Worm (Caenorhabditis elegans) whole organism, L3 larva: ENCODE data around the gene srsx-26.

ENCODE experiments used
- R02D3.7 ChIP-seq: fragments of 150-350 bp; optimal IDR thresholded peaks from 2 replicates; lab custom pipeline; 2014; ENCODE audit warnings: missing biosample characterization, missing genetic modification characterization
- ZK546.5 ChIP-seq: sonication (generic microtip); optimal IDR thresholded peaks from 2 replicates; lab custom pipeline; 2017; ENCODE audit warnings: missing biosample characterization, missing genetic modification characterization
- aly-2 ChIP-seq: fragments of 150-350 bp; optimal IDR thresholded peaks from 2 replicates; lab custom pipeline; 2014; ENCODE audit warnings: missing biosample characterization, missing genetic modification characterization
- ama-1 ChIP-seq: fragments of 150-350 bp; optimal IDR thresholded peaks from 2 replicates; lab custom pipeline; 2018
- ceh-16 ChIP-seq: sonication (generic microtip); optimal IDR thresholded peaks from 2 replicates; lab custom pipeline; 2017; ENCODE audit warnings: missing biosample characterization, missing genetic modification characterization
- ceh-28 ChIP-seq: fragments of 150-350 bp; optimal IDR thresholded peaks from 2 replicates; lab custom pipeline; 2014; ENCODE audit warnings: missing biosample characterization, missing genetic modification reagents, missing genetic modification characterization
- ceh-82 ChIP-seq: fragments of 150-350 bp; optimal IDR thresholded peaks from 2 replicates; lab custom pipeline; 2014; ENCODE audit warnings: missing biosample characterization, missing genetic modification characterization
- ceh-9 ChIP-seq: sonication (generic microtip); optimal IDR thresholded peaks from 2 replicates; lab custom pipeline; 2018; ENCODE audit warnings: missing biosample characterization, missing genetic modification characterization
- egl-27 ChIP-seq: sonication (generic microtip); optimal IDR thresholded peaks from 4 replicates; lab custom pipeline; 2017; ENCODE audit warnings: missing biosample characterization, missing genetic modification reagents, missing genetic modification characterization
- egl-5 ChIP-seq: fragments of 150-350 bp; optimal IDR thresholded peaks from 2 replicates; lab custom pipeline; 2017; ENCODE audit warnings: missing biosample characterization, missing genetic modification reagents, missing genetic modification characterization, inconsistent platforms
- elt-1 ChIP-seq: fragments of 150-350 bp; optimal IDR thresholded peaks from 2 replicates; lab custom pipeline; 2014; ENCODE audit warnings: missing biosample characterization, missing genetic modification characterization
- elt-2 ChIP-seq: sonication (generic microtip); optimal IDR thresholded peaks from 2 replicates; lab custom pipeline; 2016; ENCODE audit warnings: missing genetic modification reagents, mild to moderate bottlenecking, missing genetic modification characterization, missing compliant biosample characterization
- elt-3 ChIP-seq, 3 experiments: fragments of 150-350 bp in 1 of 3; sonication (generic microtip) in 2 of 3; optimal IDR thresholded peaks; 2 replicates in 2 of 3; 4 replicates in 1 of 3; lab custom pipeline; 2014 to 2017; ENCODE audit warnings: missing biosample characterization in 3 of 3, missing genetic modification characterization in 3 of 3
- eor-1 ChIP-seq, 2 experiments: fragments of 150-350 bp; optimal IDR thresholded peaks; 2 replicates each; lab custom pipeline; 2014 to 2018; ENCODE audit warnings: missing biosample characterization in 2 of 2, missing genetic modification characterization in 2 of 2
- fkh-10 ChIP-seq: sonication (generic microtip); optimal IDR thresholded peaks from 2 replicates; lab custom pipeline; 2017; ENCODE audit warnings: missing biosample characterization, missing genetic modification reagents, missing genetic modification characterization
- fkh-2 ChIP-seq: fragments of 150-350 bp; optimal IDR thresholded peaks from 2 replicates; lab custom pipeline; 2014; ENCODE audit warnings: missing biosample characterization, missing genetic modification reagents, missing genetic modification characterization
- fos-1 ChIP-seq: fragments of 150-350 bp; optimal IDR thresholded peaks from 2 replicates; lab custom pipeline; 2014; ENCODE audit warnings: missing biosample characterization, missing genetic modification characterization
- hmg-11 ChIP-seq: sonication (generic microtip); optimal IDR thresholded peaks from 2 replicates; lab custom pipeline; 2016; ENCODE audit warnings: missing genetic modification characterization, missing compliant biosample characterization
- jun-1 ChIP-seq: fragments of 150-350 bp; optimal IDR thresholded peaks from 2 replicates; lab custom pipeline; 2014; ENCODE audit warnings: missing biosample characterization, missing genetic modification reagents, missing genetic modification characterization
- lin-15B ChIP-seq: fragments of 150-350 bp; optimal IDR thresholded peaks from 2 replicates; lab custom pipeline; 2014; ENCODE audit warnings: missing biosample characterization, missing genetic modification characterization
- lin-39 ChIP-seq: fragments of 150-350 bp; optimal IDR thresholded peaks from 2 replicates; lab custom pipeline; 2018; ENCODE audit warnings: missing biosample characterization, missing genetic modification reagents, missing genetic modification characterization
- lsy-12 ChIP-seq: sonication (generic microtip); optimal IDR thresholded peaks from 2 replicates; lab custom pipeline; 2016; ENCODE audit warnings: mild to moderate bottlenecking, missing genetic modification characterization, missing compliant biosample characterization
- mdl-1 ChIP-seq: fragments of 150-350 bp; optimal IDR thresholded peaks from 2 replicates; lab custom pipeline; 2014; ENCODE audit warnings: missing biosample characterization, missing genetic modification characterization
- mml-1 ChIP-seq: fragments of 150-350 bp; sonication (generic microtip); optimal IDR thresholded peaks from 3 replicates; lab custom pipeline; 2014; ENCODE audit warnings: missing biosample characterization, missing genetic modification characterization
- nfya-1 ChIP-seq: sonication (generic microtip); optimal IDR thresholded peaks from 2 replicates; lab custom pipeline; 2017; ENCODE audit warnings: missing genetic modification characterization, mild to moderate bottlenecking, missing compliant biosample characterization, antibody characterized with exemption, moderate library complexity; ENCODE audit not compliant: insufficient read depth
- nhr-11 ChIP-seq: fragments of 150-350 bp; optimal IDR thresholded peaks from 2 replicates; lab custom pipeline; 2014; ENCODE audit warnings: missing biosample characterization, missing genetic modification characterization
- nhr-12 ChIP-seq: fragments of 150-350 bp; optimal IDR thresholded peaks from 2 replicates; lab custom pipeline; 2014; ENCODE audit warnings: missing biosample characterization, missing genetic modification characterization
- nhr-23 ChIP-seq: fragments of 150-350 bp; optimal IDR thresholded peaks from 2 replicates; lab custom pipeline; 2014; ENCODE audit warnings: missing biosample characterization, missing genetic modification reagents, missing genetic modification characterization
- nhr-237 ChIP-seq: fragments of 150-350 bp; optimal IDR thresholded peaks from 2 replicates; lab custom pipeline; 2014; ENCODE audit warnings: missing biosample characterization, missing genetic modification characterization
- nhr-25 ChIP-seq: sonication (generic microtip); optimal IDR thresholded peaks from 2 replicates; lab custom pipeline; 2017; ENCODE audit warnings: missing biosample characterization, missing genetic modification characterization
- nhr-28 ChIP-seq: fragments of 150-350 bp; optimal IDR thresholded peaks from 2 replicates; lab custom pipeline; 2014; ENCODE audit warnings: missing biosample characterization, missing genetic modification characterization
- nhr-43 ChIP-seq: sonication (generic microtip); optimal IDR thresholded peaks from 2 replicates; lab custom pipeline; 2016; ENCODE audit warnings: mild to moderate bottlenecking, missing genetic modification characterization, missing compliant biosample characterization; ENCODE audit not compliant: poor library complexity, severe bottlenecking
- nhr-67 ChIP-seq: fragments of 150-350 bp; optimal IDR thresholded peaks from 2 replicates; lab custom pipeline; 2014; ENCODE audit warnings: missing biosample characterization, missing genetic modification characterization
- nhr-76 ChIP-seq: fragments of 150-350 bp; sonication (generic microtip); optimal IDR thresholded peaks from 5 replicates; lab custom pipeline; 2014; ENCODE audit warnings: missing biosample characterization, missing genetic modification characterization
- pha-4 ChIP-seq: fragments of 150-350 bp; optimal IDR thresholded peaks from 2 replicates; lab custom pipeline; 2014; ENCODE audit warnings: missing biosample characterization, missing genetic modification reagents, missing genetic modification characterization
- pqm-1 ChIP-seq: fragments of 150-350 bp; optimal IDR thresholded peaks from 2 replicates; lab custom pipeline; 2017; ENCODE audit warnings: missing biosample characterization, missing genetic modification characterization, inconsistent platforms
- sea-2 ChIP-seq: fragments of 150-350 bp; sonication (generic microtip); optimal IDR thresholded peaks from 4 replicates; lab custom pipeline; 2014; ENCODE audit warnings: missing biosample characterization, missing genetic modification reagents, missing genetic modification characterization
- skn-1 ChIP-seq: fragments of 150-350 bp; optimal IDR thresholded peaks from 2 replicates; lab custom pipeline; 2014; ENCODE audit warnings: missing biosample characterization, missing genetic modification characterization
- snpc-4 ChIP-seq: fragments of 150-350 bp; optimal IDR thresholded peaks from 2 replicates; lab custom pipeline; 2014; ENCODE audit warnings: missing biosample characterization, missing genetic modification characterization
- tbx-2 ChIP-seq: sonication (generic microtip); optimal IDR thresholded peaks from 2 replicates; lab custom pipeline; 2016; ENCODE audit warnings: mild to moderate bottlenecking, missing genetic modification characterization, missing compliant biosample characterization
- unc-39 ChIP-seq: sonication (generic microtip); optimal IDR thresholded peaks from 4 replicates; lab custom pipeline; 2017; ENCODE audit warnings: missing biosample characterization, missing genetic modification characterization
- unc-62 ChIP-seq: fragments of 150-350 bp; sonication (generic microtip); optimal IDR thresholded peaks from 4 replicates; lab custom pipeline; 2014; ENCODE audit warnings: missing biosample characterization, missing genetic modification reagents, missing genetic modification characterization
- zag-1 ChIP-seq: fragments of 150-350 bp; optimal IDR thresholded peaks from 2 replicates; lab custom pipeline; 2014; ENCODE audit warnings: missing biosample characterization, missing genetic modification characterization
- ztf-11 ChIP-seq: fragments of 150-350 bp; optimal IDR thresholded peaks from 2 replicates; lab custom pipeline; 2014; ENCODE audit warnings: missing biosample characterization, missing genetic modification characterization

Gene srsx-26

DNA sequence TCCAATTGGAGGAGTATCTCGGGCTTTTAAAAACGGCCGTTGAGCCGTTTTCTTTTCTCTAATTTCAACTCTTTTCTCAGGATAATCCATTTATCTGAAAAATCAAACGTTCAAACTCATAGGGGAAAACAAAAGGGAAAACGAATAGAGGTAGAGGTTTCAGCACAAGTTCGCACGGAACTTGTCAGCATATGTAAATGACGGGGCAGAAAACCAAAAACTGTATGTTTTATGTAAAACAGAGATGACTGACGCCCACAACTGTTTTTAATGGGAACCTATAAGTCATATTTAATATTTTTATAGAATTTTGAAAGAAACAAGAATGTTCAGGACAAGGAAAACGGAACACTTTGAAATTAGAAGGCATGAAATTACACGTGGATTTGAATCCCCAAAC lies 17.9 kb downstream of the srsx-26 start, which contains the start of gene C51E3.6:
Gene C51E3.6 (minus strand): TSS at position 101 of the 400 bp plus-strand sequence.
- TF ChIP-seq ZK546.5 = no peak
- no peak for TF ChIP-seq lin-39 (tag; lab: Kevin White, UChicago)
- no peak for TF ChIP-seq pqm-1 (tag; lab: Kevin White, UChicago)
- no peak for TF ChIP-seq elt-3 (tag; optimal IDR thresholded peaks at IDR 0.05; lab: Kevin White, UChicago)
- no peak for TF ChIP-seq mdl-1 (tag; lab: Kevin White, UChicago)
- no peak for TF ChIP-seq unc-39 (tag; lab: Kevin White, UChicago)
- TF ChIP-seq egl-27 (tag; lab: Kevin White, UChicago) = no peak

DNA sequence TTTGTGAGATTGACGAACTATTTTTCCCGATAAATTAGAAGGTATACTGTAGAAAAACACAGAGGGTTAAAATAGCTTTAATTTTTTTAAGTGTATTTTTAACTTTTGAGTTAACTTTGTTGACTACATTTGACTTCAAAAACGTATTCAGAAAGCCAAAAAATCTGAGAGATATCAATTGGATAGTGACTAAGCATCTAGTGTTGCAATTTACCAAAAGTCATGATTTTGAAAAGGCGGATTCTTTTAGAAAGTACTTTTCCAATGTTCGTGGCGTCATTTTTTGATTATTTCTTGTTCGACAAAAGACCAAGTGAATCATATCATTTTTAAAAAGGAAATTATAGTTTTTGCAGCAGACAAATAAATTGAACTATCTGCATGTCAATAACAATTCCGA lies 20.4 kb downstream of the srsx-26 start:
- TF ChIP-seq pha-4 (no peak), hmg-11 (tag; lab: Kevin White, UChicago) (no peak), ceh-82 (tag; lab: Kevin White, UChicago) (no peak), jun-1 (no peak)

DNA sequence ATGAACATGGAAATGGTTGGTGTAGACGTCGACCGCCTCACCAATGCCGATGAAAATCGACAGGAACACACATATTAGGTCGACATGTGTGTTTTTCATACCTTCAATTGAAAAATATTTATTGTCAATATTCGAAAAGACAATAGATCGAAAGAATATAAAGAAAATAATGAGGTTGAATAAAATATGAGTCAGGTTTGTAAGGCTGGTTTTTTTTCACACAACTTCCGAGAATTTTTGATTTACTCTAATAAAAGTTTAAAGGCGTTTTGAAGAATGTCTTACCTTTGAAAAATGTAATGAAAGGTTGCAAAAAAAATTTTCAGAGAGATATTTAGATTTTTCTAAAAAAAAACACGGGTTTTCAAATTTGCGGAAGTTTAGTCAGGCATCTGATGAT lies 25.2 kb downstream of the srsx-26 start, which contains the start of gene egl-3:
Gene egl-3 (minus strand): TSS at position 101 of the 400 bp plus-strand sequence.
- TF ChIP-seq fos-1 (tag; lab: Kevin White, UChicago) = no peak
- no peak for TF ChIP-seq snpc-4 (tag; lab: Kevin White, UChicago)
- no peak for TF ChIP-seq ceh-16 (tag; lab: Kevin White, UChicago)
- TF ChIP-seq unc-39 (tag; lab: Kevin White, UChicago) = no peak
- no peak for TF ChIP-seq jun-1
- TF ChIP-seq elt-3 (tag; optimal IDR thresholded peaks at IDR 0.05; lab: Kevin White, UChicago) = no peak
- no peak for TF ChIP-seq pha-4
- TF ChIP-seq nhr-25 (tag; lab: Kevin White, UChicago) = no peak
- no peak for TF ChIP-seq lin-15B (tag; lab: Kevin White, UChicago)
- TF ChIP-seq nhr-67 (tag; lab: Kevin White, UChicago) = no peak

DNA sequence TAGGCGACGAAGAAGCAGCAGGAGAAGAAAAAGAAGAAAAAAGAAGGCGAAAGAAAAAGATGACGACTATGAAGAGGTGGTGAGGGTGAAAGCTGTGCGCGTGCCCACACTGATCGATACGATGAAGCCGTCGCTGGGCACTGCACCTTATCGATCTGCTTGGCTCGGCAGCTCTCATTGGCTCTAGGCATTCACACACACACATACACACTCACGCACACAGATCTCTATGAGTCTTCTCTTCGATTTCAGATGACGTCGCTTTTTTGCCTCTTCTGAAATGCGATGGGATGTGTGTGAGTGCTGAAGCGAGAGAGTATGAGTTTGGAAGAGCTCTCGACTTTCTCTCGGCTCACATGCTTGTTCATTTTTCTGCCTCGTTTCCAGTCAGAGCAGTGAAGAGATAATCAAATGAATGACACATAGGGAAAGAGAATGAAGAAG lies 26.2 kb downstream of the srsx-26 start:
- TF ChIP-seq nhr-67 (tag; lab: Kevin White, UChicago) (no peak), nhr-43 (tag; lab: Kevin White, UChicago) (no peak), aly-2 (tag; lab: Kevin White, UChicago) (no peak), tbx-2 (peak; percentile 72), nhr-237 (no peak), nfya-1 (tag; lab: Kevin White, UChicago) (peak; percentile 98), unc-62 (GFP tag; lab: Kevin White, UChicago) (peak; percentile 66), elt-1 (tag; lab: Kevin White, UChicago) (peak; percentile 55), sea-2 (peak; percentile 60), elt-3 (tag; optimal IDR thresholded peaks at IDR 0.05; lab: Kevin White, UChicago) (no peak), nhr-28 (no peak), eor-1 (tag; optimal IDR thresholded peaks at IDR 0.05; lab: Kevin White, UChicago) (no peak), ZK546.5 (no peak), hmg-11 (tag; lab: Kevin White, UChicago) (peak; percentile 91), fkh-10 (GFP tag; lab: Kevin White, UChicago) (peak; percentile 95), skn-1 (tag; lab: Kevin White, UChicago) (no peak), jun-1 (no peak), snpc-4 (tag; lab: Kevin White, UChicago) (peak; percentile 35), mml-1 (tag; lab: Kevin White, UChicago) (no peak), ceh-9 (no peak), egl-27 (tag; lab: Kevin White, UChicago) (no peak), nhr-23 (tag; lab: Kevin White, UChicago) (no peak), ama-1 (no peak), egl-5 (peak; percentile 36), pqm-1 (tag; lab: Kevin White, UChicago) (no peak), pha-4 (no peak), unc-39 (tag; lab: Kevin White, UChicago) (no peak), fkh-2 (tag; lab: Kevin White, UChicago) (no peak), ceh-28 (tag; lab: Kevin White, UChicago) (peak; percentile 88), nhr-12 (tag; lab: Kevin White, UChicago) (no peak), zag-1 (tag; lab: Kevin White, UChicago) (peak; percentile 69), nhr-25 (tag; lab: Kevin White, UChicago) (no peak), R02D3.7 (tag; lab: Kevin White, UChicago) (no peak), lin-39 (tag; lab: Kevin White, UChicago) (peak; percentile 85), nhr-76 (tag; lab: Kevin White, UChicago) (no peak), lsy-12 (tag; lab: Kevin White, UChicago) (peak; percentile 57), ceh-16 (tag; lab: Kevin White, UChicago) (no peak), nhr-11 (tag; lab: Kevin White, UChicago) (peak; percentile 79), fos-1 (tag; lab: Kevin White, UChicago) (no peak), lin-15B (tag; lab: Kevin White, UChicago) (peak; percentile 47), ztf-11 (tag; lab: Kevin White, UChicago) (no peak), mdl-1 (tag; lab: Kevin White, UChicago) (peak; percentile 10), elt-2 (tag; lab: Kevin White, UChicago) (no peak)
